Worm (Caenorhabditis elegans) whole organism, early embryonic: ENCODE data around the gene F10A3.17.

ENCODE experiments used
- B0310.2 ChIP-seq: sonication (generic microtip); optimal IDR thresholded peaks from 2 replicates; lab custom pipeline; 2016; ENCODE audit warnings: mild to moderate bottlenecking, missing genetic modification characterization, missing compliant biosample characterization
- F13C5.2 ChIP-seq: sonication (generic microtip); optimal IDR thresholded peaks from 2 replicates; lab custom pipeline; 2017; ENCODE audit warnings: mild to moderate bottlenecking, missing genetic modification characterization, inconsistent platforms, missing compliant biosample characterization
- ama-1 ChIP-seq: fragments of 150-350 bp; optimal IDR thresholded peaks from 2 replicates; lab custom pipeline; 2014
- ceh-36 ChIP-seq: sonication (generic microtip); optimal IDR thresholded peaks from 2 replicates; lab custom pipeline; 2016; ENCODE audit warnings: missing genetic modification characterization, inconsistent platforms, missing compliant biosample characterization
- ets-7 ChIP-seq: sonication (generic microtip); optimal IDR thresholded peaks from 2 replicates; lab custom pipeline; 2016; ENCODE audit warnings: missing genotype, missing genetic modification characterization, missing compliant biosample characterization
- flt-1 ChIP-seq: fragments of 200-800 bp; sonication (Bioruptor generic); IDR thresholded peaks from 2 replicates; pipeline ENCODE4 v1.3.6; 2022; ENCODE audit warnings: missing genetic modification characterization, missing compliant biosample characterization
- hmbx-1 ChIP-seq: sonication (generic microtip); optimal IDR thresholded peaks from 2 replicates; lab custom pipeline; 2016; ENCODE audit warnings: mild to moderate bottlenecking, missing genetic modification characterization, missing compliant biosample characterization
- hmg-4 ChIP-seq: fragments of 200-800 bp; sonication (Bioruptor generic); optimal IDR thresholded peaks from 2 replicates; lab custom pipeline; 2018; ENCODE audit warnings: mild to moderate bottlenecking, missing genetic modification characterization, missing compliant biosample characterization
- pes-1 ChIP-seq: fragments of 200-800 bp; sonication (Bioruptor generic); IDR thresholded peaks from 2 replicates; pipeline ENCODE4 v1.3.6; 2022; ENCODE audit warnings: missing genetic modification reagents, missing genetic modification characterization, missing compliant biosample characterization
- scrt-1 ChIP-seq: fragments of 200-800 bp; sonication (Bioruptor generic); IDR thresholded peaks from 2 replicates; pipeline ENCODE4 v1.3.6; 2022; ENCODE audit warnings: missing genetic modification characterization, missing compliant biosample characterization
- tbx-11 ChIP-seq: fragments of 200-800 bp; sonication (Bioruptor generic); IDR thresholded peaks from 2 replicates; pipeline ENCODE4 v1.3.6; 2022; ENCODE audit warnings: missing genetic modification characterization, missing compliant biosample characterization
- tbx-37 ChIP-seq: fragments of 200-800 bp; sonication (Bioruptor generic); conservative IDR thresholded peaks from 2 replicates; pipeline ENCODE4 v1.3.6; 2022; ENCODE audit warnings: missing genetic modification reagents, missing genetic modification characterization, missing compliant biosample characterization
- tra-4 ChIP-seq: sonication (generic microtip); optimal IDR thresholded peaks from 2 replicates; lab custom pipeline; 2017; ENCODE audit warnings: missing genetic modification characterization, missing compliant biosample characterization

- TF ChIP-seq hmg-4 (GFP tag; lab: Kevin White, UChicago): no peak
- TF ChIP-seq pes-1: no peak
- no peak for TF ChIP-seq B0310.2 (tag; lab: Kevin White, UChicago)
- no peak for TF ChIP-seq ama-1
- TF ChIP-seq tbx-37 (GFP tag; lab: Robert Waterston, UW): no peak
- no peak for TF ChIP-seq ceh-36
- no peak for TF ChIP-seq tra-4 (tag; lab: Kevin White, UChicago)
- no peak for TF ChIP-seq hmbx-1 (tag; lab: Kevin White, UChicago)
- no peak for TF ChIP-seq F13C5.2 (tag; lab: Kevin White, UChicago)
- TF ChIP-seq scrt-1 (GFP tag; lab: Robert Waterston, UW): no peak
- no peak for TF ChIP-seq flt-1
- no peak for TF ChIP-seq tbx-11 (GFP tag; lab: Robert Waterston, UW)
- TF ChIP-seq ets-7 (tag; lab: Kevin White, UChicago): no peak
Observed at ce11 chrV:16195379-16195778, 35.9 kb upstream of the F10A3.17 start, which contains the start of gene rabr-3.
